Worm (Caenorhabditis elegans): ENCODE measurements around the gene ins-10.

Gene ins-10

ce11 chrV:14067816-14068296 lies 34.1 kb downstream of the ins-10 start, which contains the start of gene D1086.17:
D1086.17 (plus strand) TSS chrV:14067866.
- TF ChIP-seq lin-32 (GFP tag; optimal IDR thresholded peaks at IDR 0.05) (no peak), pha-4 (tag; optimal IDR thresholded peaks at IDR 0.05) (no peak), ceh-43 (GFP tag; optimal IDR thresholded peaks at IDR 0.05) (no peak), ceh-83 (GFP tag; optimal IDR thresholded peaks at IDR 0.05) (no peak), zip-8 (tag; optimal IDR thresholded peaks at IDR 0.05) (no peak), mls-2 (tag; optimal IDR thresholded peaks at IDR 0.05) (no peak), drap-1 (GFP tag; optimal IDR thresholded peaks at IDR 0.05) (no peak), mab-5 (tag; optimal IDR thresholded peaks at IDR 0.05) (no peak), elt-3 (tag; optimal IDR thresholded peaks at IDR 0.05) (no peak), unc-62 (GFP tag; optimal IDR thresholded peaks at IDR 0.05) (no peak), nhr-76 (tag; optimal IDR thresholded peaks at IDR 0.05) (no peak), blmp-1 (tag; optimal IDR thresholded peaks at IDR 0.05) (no peak), ceh-39 (tag; optimal IDR thresholded peaks at IDR 0.05) (no peak), flh-1 (GFP tag; optimal IDR thresholded peaks at IDR 0.05) (no peak), nhr-28 (tag; optimal IDR thresholded peaks at IDR 0.05) (no peak), ces-1 (GFP tag; optimal IDR thresholded peaks at IDR 0.05) (no peak)

DNA sequence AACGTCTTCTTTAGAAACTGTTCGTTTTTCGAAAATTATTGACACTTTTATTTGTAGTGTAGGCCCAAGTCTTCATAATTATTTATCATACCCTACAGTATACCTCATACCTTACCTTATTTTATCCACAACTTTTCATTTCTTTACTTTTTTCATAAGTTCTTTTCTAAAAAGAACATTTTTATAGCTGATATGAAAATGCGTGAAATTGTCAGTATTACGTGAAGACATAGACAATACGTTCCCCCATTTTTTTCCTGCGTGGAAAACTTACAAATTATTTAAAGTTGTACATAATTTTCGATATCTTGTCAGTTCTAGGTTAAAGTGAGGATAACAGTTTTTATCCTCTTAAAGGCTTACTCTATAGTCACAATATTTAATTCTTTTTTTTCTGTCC lies 36.1 kb downstream of the ins-10 start:
- TF ChIP-seq unc-39 (tag; optimal IDR thresholded peaks at IDR 0.05) (no peak), zip-8 (tag; optimal IDR thresholded peaks at IDR 0.05) (no peak), nhr-12 (tag; optimal IDR thresholded peaks at IDR 0.05) (no peak), bed-3 (GFP tag; optimal IDR thresholded peaks at IDR 0.05) (no peak), ces-1 (GFP tag; optimal IDR thresholded peaks at IDR 0.05) (no peak), nhr-28 (tag; optimal IDR thresholded peaks at IDR 0.05) (no peak), ceh-43 (GFP tag; optimal IDR thresholded peaks at IDR 0.05) (no peak), cnd-1 (tag; optimal IDR thresholded peaks at IDR 0.05) (no peak), mab-5 (tag; optimal IDR thresholded peaks at IDR 0.05) (no peak)

DNA sequence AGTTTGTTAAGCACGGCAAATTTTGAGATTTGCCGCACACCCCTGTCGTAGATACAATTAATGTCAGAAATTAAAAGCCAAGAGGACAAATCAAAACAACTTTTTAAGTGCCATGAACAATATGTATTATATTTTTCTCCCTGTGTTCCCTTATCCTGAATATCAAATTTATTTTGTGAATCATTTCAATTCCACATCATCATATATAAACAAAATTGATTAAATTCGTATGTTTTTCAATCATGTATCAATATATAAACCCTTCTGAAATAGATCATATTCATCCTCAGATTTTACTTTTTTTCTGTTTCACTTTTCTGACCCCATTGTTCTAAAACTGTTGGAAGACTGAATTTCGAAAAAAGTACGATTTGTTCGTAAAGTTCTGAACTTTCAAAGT lies 40.4 kb downstream of the ins-10 start, which contains the start of gene D1086.11:
Gene D1086.11, plus strand, starts transcription at position 301 of the 400 bp plus-strand sequence.
- no peak for TF ChIP-seq unc-120 (tag; optimal IDR thresholded peaks at IDR 0.05; ENCODE audit: poor library complexity, severe bottlenecking)
- no peak for TF ChIP-seq nhr-28 (tag; optimal IDR thresholded peaks at IDR 0.05)
- TF ChIP-seq cnd-1 (tag; optimal IDR thresholded peaks at IDR 0.05): no peak
- TF ChIP-seq drap-1 (GFP tag; optimal IDR thresholded peaks at IDR 0.05): no peak
- TF ChIP-seq zip-8 (tag; optimal IDR thresholded peaks at IDR 0.05): no peak
- no peak for TF ChIP-seq elt-3 (tag; optimal IDR thresholded peaks at IDR 0.05)
- no peak for TF ChIP-seq unc-39 (tag; optimal IDR thresholded peaks at IDR 0.05)
- TF ChIP-seq ceh-83 (GFP tag; optimal IDR thresholded peaks at IDR 0.05): no peak
- no peak for TF ChIP-seq lin-32 (GFP tag; optimal IDR thresholded peaks at IDR 0.05)

DNA sequence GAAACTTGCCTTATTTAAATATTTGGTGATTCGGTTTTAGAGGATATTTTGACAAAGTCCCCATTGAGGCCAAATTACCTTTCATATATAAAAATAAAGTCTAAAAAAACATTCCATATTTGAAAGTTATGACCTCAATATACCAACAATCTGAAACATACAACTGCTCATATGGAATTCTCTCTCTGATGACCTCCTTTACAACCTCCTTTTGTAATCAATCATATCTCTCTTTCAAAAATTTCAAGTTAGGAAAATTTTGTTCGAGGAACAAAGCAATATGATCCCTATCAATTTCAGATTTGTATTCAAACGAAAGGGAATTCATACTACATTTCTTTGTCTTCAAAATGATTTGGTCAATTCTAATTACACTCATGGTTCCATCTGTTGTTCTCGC lies 45.8 kb downstream of the ins-10 start, which contains the start of gene D1086.6:
Gene D1086.6, plus strand, starts transcription at position 301 of the 400 bp plus-strand sequence.
- TF ChIP-seq ceh-39 (tag; optimal IDR thresholded peaks at IDR 0.05): no peak
- no peak for TF ChIP-seq hlh-1 (tag; optimal IDR thresholded peaks at IDR 0.05)
- no peak for TF ChIP-seq M03D4.4 (tag; optimal IDR thresholded peaks at IDR 0.05)
- TF ChIP-seq ces-1 (GFP tag; optimal IDR thresholded peaks at IDR 0.05): no peak
- no peak for TF ChIP-seq unc-120 (tag; optimal IDR thresholded peaks at IDR 0.05; ENCODE audit: poor library complexity, severe bottlenecking)
- no peak for TF ChIP-seq nhr-237 (tag; optimal IDR thresholded peaks at IDR 0.05)
- no peak for TF ChIP-seq ceh-83 (GFP tag; optimal IDR thresholded peaks at IDR 0.05)
- TF ChIP-seq lin-13 (tag; optimal IDR thresholded peaks at IDR 0.05): no peak
- TF ChIP-seq drap-1 (GFP tag; optimal IDR thresholded peaks at IDR 0.05): no peak

- TF ChIP-seq mep-1 (tag; optimal IDR thresholded peaks at IDR 0.05) (no peak), nhr-76 (tag; optimal IDR thresholded peaks at IDR 0.05) (no peak), ceh-39 (tag; optimal IDR thresholded peaks at IDR 0.05) (no peak), bed-3 (GFP tag; optimal IDR thresholded peaks at IDR 0.05) (no peak), ham-2 (GFP tag; optimal IDR thresholded peaks at IDR 0.05) (no peak), nhr-237 (tag; optimal IDR thresholded peaks at IDR 0.05) (no peak), mab-5 (tag; optimal IDR thresholded peaks at IDR 0.05) (no peak), ztf-11 (tag; optimal IDR thresholded peaks at IDR 0.05) (no peak), unc-39 (tag; optimal IDR thresholded peaks at IDR 0.05) (no peak), ces-1 (GFP tag; optimal IDR thresholded peaks at IDR 0.05) (no peak), ceh-83 (GFP tag; optimal IDR thresholded peaks at IDR 0.05) (no peak), M03D4.4 (tag; optimal IDR thresholded peaks at IDR 0.05) (no peak), unc-62 (GFP tag; optimal IDR thresholded peaks at IDR 0.05) (no peak), mls-2 (tag; optimal IDR thresholded peaks at IDR 0.05) (no peak), blmp-1 (tag; optimal IDR thresholded peaks at IDR 0.05) (no peak), lin-13 (tag; optimal IDR thresholded peaks at IDR 0.05) (no peak)
Observed at ce11 chrV:14082453-14082852, 48.7 kb downstream of the ins-10 start, which contains the start of gene D1086.10. D1086.10 (plus strand) TSS chrV:14082753.
